Worm (Caenorhabditis elegans): ENCODE results near the gene sly-1.

ce11 chrIII:10521219-10521618 lies 14.4 kb downstream of the sly-1 start:
- TF ChIP-seq hmg-4 (GFP tag; optimal IDR thresholded peaks at IDR 0.05) (no peak), ceh-13 (GFP tag; optimal IDR thresholded peaks at IDR 0.05) (no peak), tbx-11 (GFP tag; IDR thresholded peaks at IDR 0.05) (no peak), scrt-1 (GFP tag; IDR thresholded peaks at IDR 0.05) (no peak), pes-1 (GFP tag; IDR thresholded peaks at IDR 0.05) (no peak), ama-1 (optimal IDR thresholded peaks at IDR 0.05) (no peak), hmbx-1 (tag; optimal IDR thresholded peaks at IDR 0.05) (no peak), F13C5.2 (tag; optimal IDR thresholded peaks at IDR 0.05) (no peak), ceh-36 (tag; optimal IDR thresholded peaks at IDR 0.05) (peak; percentile 82), hnd-1 (tag; optimal IDR thresholded peaks at IDR 0.05) (no peak)

Data from whole organism, early embryonic.